Worm (Caenorhabditis elegans): ENCODE data around the gene C08F11.7.

C08F11.7 gene

ce11 chrIV:13600643-13601042 lies 36.4 kb upstream of the C08F11.7 start (continued):
- TF ChIP-seq dox-1 (GFP tag; IDR thresholded peaks at IDR 0.05), result peak; percentile 34; the same call in 1 of the 2 replicates
- no peak for TF ChIP-seq unc-130 (GFP tag; optimal IDR thresholded peaks at IDR 0.05)
- TF ChIP-seq hsf-1 (GFP tag; IDR thresholded peaks at IDR 0.05), result 0 out of 2 replicates have a peak, but pooled peaks have one; percentile 41
- peak; percentile 74 for TF ChIP-seq madf-6 (GFP tag; IDR thresholded peaks at IDR 0.05)
- peak; percentile 84 for TF ChIP-seq hmg-1.2 (GFP tag; IDR thresholded peaks at IDR 0.05)
- peak; percentile 90 for TF ChIP-seq snpc-3.4 (tag; optimal IDR thresholded peaks at IDR 0.05)
- peak; percentile 14; the same call in 1 of the 2 replicates for TF ChIP-seq rcor-1 (GFP tag; IDR thresholded peaks at IDR 0.05)
- peak; percentile 25 for TF ChIP-seq xnd-1 (tag; optimal IDR thresholded peaks at IDR 0.05)
- TF ChIP-seq ztf-28 (GFP tag; IDR thresholded peaks at IDR 0.05), result no peak
- no peak for TF ChIP-seq sdz-38 (tag; optimal IDR thresholded peaks at IDR 0.05)

- TF ChIP-seq ztf-28 (GFP tag; IDR thresholded peaks at IDR 0.05) (no peak), bed-2 (GFP tag; IDR thresholded peaks at IDR 0.05) (no peak), efl-1 (GFP tag; optimal IDR thresholded peaks at IDR 0.05) (no peak), lsl-1 (GFP tag; optimal IDR thresholded peaks at IDR 0.05) (peak; percentile 19), lir-1 (GFP tag; conservative IDR thresholded peaks at IDR 0.05) (no peak), athp-1 (tag; optimal IDR thresholded peaks at IDR 0.05) (no peak), dpff-1 (tag; optimal IDR thresholded peaks at IDR 0.05) (no peak), zfh-2 (GFP tag; conservative IDR thresholded peaks at IDR 0.05) (no peak), dpl-1 (GFP tag; optimal IDR thresholded peaks at IDR 0.05) (no peak), ceh-100 (GFP tag; IDR thresholded peaks at IDR 0.05) (peak; percentile 14; the same call in 1 of the 2 replicates), snpc-1.1 (tag; optimal IDR thresholded peaks at IDR 0.05; ENCODE audit: insufficient read depth) (peak; percentile 93), mel-28 (tag; optimal IDR thresholded peaks at IDR 0.05; ENCODE audit: borderline replicate concordance) (no peak), dox-1 (GFP tag; IDR thresholded peaks at IDR 0.05) (peak; percentile 29; the same call in 1 of the 2 replicates), ztf-18 (tag; optimal IDR thresholded peaks at IDR 0.05) (no peak), F49E8.2 (tag; optimal IDR thresholded peaks at IDR 0.05; ENCODE audit: insufficient read depth) (peak; percentile 86), nhr-80 (tag; optimal IDR thresholded peaks at IDR 0.05) (no peak), madf-6 (GFP tag; IDR thresholded peaks at IDR 0.05) (peak; percentile 77), lin-54 (GFP tag; optimal IDR thresholded peaks at IDR 0.05) (peak; percentile 30), nhr-120 (GFP tag; IDR thresholded peaks at IDR 0.05) (no peak), madf-10 (tag; optimal IDR thresholded peaks at IDR 0.05) (no peak), pbrm-1 (GFP tag; IDR thresholded peaks at IDR 0.05) (peak; percentile 84), F22D6.2 (tag; optimal IDR thresholded peaks at IDR 0.05) (no peak), nfyb-1 (GFP tag; IDR thresholded peaks at IDR 0.05) (no peak), egrh-3 (GFP tag; IDR thresholded peaks at IDR 0.05) (no peak), D2030.7 (GFP tag; IDR thresholded peaks at IDR 0.05) (peak; percentile 53), Y56A3A.18 (GFP tag; IDR thresholded peaks at IDR 0.05) (no peak), ZK185.1 (tag; optimal IDR thresholded peaks at IDR 0.05; ENCODE audit: poor library complexity, severe bottlenecking) (no peak), F33H1.4 (GFP tag; IDR thresholded peaks at IDR 0.05) (peak; percentile 33; the same call in 1 of the 2 replicates), attf-6 (GFP tag; IDR thresholded peaks at IDR 0.05) (peak; percentile 99), B0336.3 (GFP tag; IDR thresholded peaks at IDR 0.05) (no peak), snpc-4 (GFP tag; optimal IDR thresholded peaks at IDR 0.05) (peak; percentile 87), snpc-4 (tag; optimal IDR thresholded peaks at IDR 0.05) (peak; percentile 92 to 98 (median 95)), hsf-1 (GFP tag; IDR thresholded peaks at IDR 0.05) (peak; percentile 46; the same call in 1 of the 2 replicates), ekl-4 (GFP tag; IDR thresholded peaks at IDR 0.05) (peak; percentile 21; the same call in 1 of the 2 replicates), lin-26 (GFP tag; IDR thresholded peaks at IDR 0.05) (0 out of 2 replicates have a peak, but pooled peaks have one; percentile 39), tbp1 (GFP tag; optimal IDR thresholded peaks at IDR 0.05) (peak; percentile 75), chd-7 (tag; optimal IDR thresholded peaks at IDR 0.05) (no peak), egl-44 (GFP tag; IDR thresholded peaks at IDR 0.05) (no peak), snpc-1.3 (tag; optimal IDR thresholded peaks at IDR 0.05; ENCODE audit: insufficient read depth) (peak; percentile 36), snpc-3.4 (tag; optimal IDR thresholded peaks at IDR 0.05) (peak; percentile 77), unc-62 (GFP tag; optimal IDR thresholded peaks at IDR 0.05) (no peak)
Measured at ce11 chrIV:13601428-13601827, 35.6 kb upstream of the C08F11.7 start.

Measured in whole organism, young adult.